Fruit fly (Drosophila melanogaster) whole organism, wandering third instar larva: Measurements from ENCODE around the gene Cka.

Source experiments
- Abd-B ChIP-seq: fragments of >200 bp; optimal IDR thresholded peaks from 2 replicates; lab custom pipeline; 2017; ENCODE audit warnings: missing biosample characterization, missing genetic modification characterization
- CG32264 ChIP-seq: fragments of 200-800 bp; sonication (Bioruptor generic); optimal IDR thresholded peaks from 2 replicates; lab custom pipeline; 2016; ENCODE audit warnings: missing biosample characterization, missing genetic modification characterization
- CG9705 ChIP-seq: fragments of 200-800 bp; sonication (Bioruptor generic); optimal IDR thresholded peaks from 2 replicates; lab custom pipeline; 2018; ENCODE audit warnings: missing biosample characterization, mild to moderate bottlenecking, missing genetic modification characterization
- CrebA ChIP-seq: fragments of 200-800 bp; sonication (Bioruptor generic); optimal IDR thresholded peaks from 2 replicates; lab custom pipeline; 2016; ENCODE audit warnings: missing biosample characterization, mild to moderate bottlenecking, missing genetic modification characterization, borderline replicate concordance
- Dfd ChIP-seq: fragments of >200 bp; optimal IDR thresholded peaks from 2 replicates; lab custom pipeline; 2017; ENCODE audit warnings: missing biosample characterization, missing genetic modification characterization
- Dif ChIP-seq: fragments of 200-275, 200-300 bp; sonication (Bioruptor generic); optimal IDR thresholded peaks from 2 replicates; lab custom pipeline; 2018; ENCODE audit warnings: missing biosample characterization, missing genetic modification characterization; ENCODE audit not compliant: partially characterized antibody
- GATAd ChIP-seq: sonication (Bioruptor generic); optimal IDR thresholded peaks from 2 replicates; lab custom pipeline; 2016; ENCODE audit warnings: missing biosample characterization, missing genetic modification characterization
- HLH106 ChIP-seq: fragments of 200-800 bp; optimal IDR thresholded peaks from 3 replicates; lab custom pipeline; 2019; ENCODE audit warnings: missing biosample characterization, mild to moderate bottlenecking, missing genetic modification characterization, moderate library complexity
- Hnf4 ChIP-seq: fragments of 200-800 bp; sonication (Bioruptor generic); optimal IDR thresholded peaks from 2 replicates; lab custom pipeline; 2016; ENCODE audit warnings: missing biosample characterization, mild to moderate bottlenecking, missing genetic modification characterization
- Hr78 ChIP-seq: fragments of >200 bp; optimal IDR thresholded peaks from 2 replicates; lab custom pipeline; 2017; ENCODE audit warnings: missing biosample characterization, missing genetic modification characterization
- Hr83 ChIP-seq: fragments of 200-300 bp; sonication (Bioruptor generic); optimal IDR thresholded peaks from 2 replicates; lab custom pipeline; 2016; ENCODE audit warnings: missing biosample characterization, mild to moderate bottlenecking, missing genetic modification characterization, moderate library complexity; ENCODE audit not compliant: poor library complexity, severe bottlenecking
- Jra ChIP-seq: sonication (Bioruptor generic); optimal IDR thresholded peaks from 2 replicates; lab custom pipeline; 2016; ENCODE audit warnings: missing biosample characterization, missing genetic modification characterization
- Mio ChIP-seq: sonication (Bioruptor generic); optimal IDR thresholded peaks from 2 replicates; lab custom pipeline; 2016; ENCODE audit warnings: missing biosample characterization, missing genetic modification characterization
- Myc ChIP-seq: fragments of >200 bp; optimal IDR thresholded peaks from 2 replicates; lab custom pipeline; 2017
- N ChIP-seq: fragments of >200 bp; optimal IDR thresholded peaks from 2 replicates; lab custom pipeline; 2018; ENCODE audit warnings: missing biosample characterization, missing external identifiers, missing genetic modification characterization
- OdsH ChIP-seq: fragments of 200-800 bp; sonication (Bioruptor generic); optimal IDR thresholded peaks from 2 replicates; lab custom pipeline; 2016; ENCODE audit warnings: missing biosample characterization, mild to moderate bottlenecking, missing genetic modification characterization
- Rel ChIP-seq, 2 experiments: fragments of 200-800 bp; sonication (Bioruptor generic) in 1 of 2; optimal IDR thresholded peaks; 2 replicates in 1 of 2; 3 replicates in 1 of 2; lab custom pipeline; 2016 to 2019; ENCODE audit warnings: mild to moderate bottlenecking in 2 of 2, missing biosample characterization in 2 of 2, missing genetic modification characterization in 2 of 2, moderate library complexity in 1 of 2
- Sp1 ChIP-seq: fragments of 200-800 bp; sonication (Bioruptor generic); optimal IDR thresholded peaks from 3 replicates; lab custom pipeline; 2019; ENCODE audit warnings: missing biosample characterization, mild to moderate bottlenecking, missing genetic modification characterization, moderate library complexity
- Vsx2 ChIP-seq: fragments of 200-300, 225-300 bp; sonication (Bioruptor generic); optimal IDR thresholded peaks from 2 replicates; lab custom pipeline; 2018; ENCODE audit warnings: missing biosample characterization, missing genetic modification characterization; ENCODE audit not compliant: partially characterized antibody
- br ChIP-seq: fragments of 200-800 bp; sonication (Bioruptor generic); optimal IDR thresholded peaks from 2 replicates; lab custom pipeline; 2016; ENCODE audit warnings: missing biosample characterization, missing genetic modification characterization
- brk ChIP-seq: fragments of 200-800 bp; sonication (Bioruptor generic); optimal IDR thresholded peaks from 2 replicates; lab custom pipeline; 2016; ENCODE audit warnings: missing biosample characterization, mild to moderate bottlenecking, missing genetic modification characterization
- dl ChIP-seq, 2 experiments: fragments of 175-275, 200-275 bp in 1 of 2; fragments of 200-275 bp in 1 of 2; sonication (Bioruptor generic); optimal IDR thresholded peaks; lab custom pipeline; 2018; ENCODE audit warnings: mild to moderate bottlenecking in 2 of 2, missing biosample characterization in 2 of 2, missing genetic modification characterization in 2 of 2, moderate library complexity in 2 of 2; ENCODE audit not compliant: partially characterized antibody in 2 of 2, insufficient read depth in 1 of 2
- dmrt93B ChIP-seq: fragments of 200-800 bp; sonication (Bioruptor generic); optimal IDR thresholded peaks from 2 replicates; lab custom pipeline; 2018; ENCODE audit warnings: missing biosample characterization, mild to moderate bottlenecking, missing genetic modification characterization
- dsf ChIP-seq: sonication (Bioruptor generic); optimal IDR thresholded peaks from 2 replicates; lab custom pipeline; 2016; ENCODE audit warnings: missing biosample characterization, missing genetic modification characterization, borderline replicate concordance
- ey ChIP-seq: fragments of 200-800 bp; sonication (Bioruptor generic); optimal IDR thresholded peaks from 2 replicates; lab custom pipeline; 2016; ENCODE audit warnings: missing biosample characterization, missing genetic modification characterization
- foxo ChIP-seq, 2 experiments: fragments of 200-800 bp; sonication (Bioruptor generic); optimal IDR thresholded peaks; 2 replicates in 1 of 2; 3 replicates in 1 of 2; lab custom pipeline; 2016 to 2017; ENCODE audit warnings: missing biosample characterization in 2 of 2, missing genetic modification characterization in 2 of 2
- fru ChIP-seq: fragments of 200-800 bp; sonication (Bioruptor generic); optimal IDR thresholded peaks from 3 replicates; lab custom pipeline; 2016; ENCODE audit warnings: missing biosample characterization, mild to moderate bottlenecking, missing genetic modification characterization
- h ChIP-seq: fragments of 200-800 bp; sonication (Bioruptor generic); optimal IDR thresholded peaks from 3 replicates; lab custom pipeline; 2016; ENCODE audit warnings: missing biosample characterization, mild to moderate bottlenecking, missing genetic modification characterization
- jim ChIP-seq: fragments of 175-275, 200-325 bp; sonication (Bioruptor generic); optimal IDR thresholded peaks from 2 replicates; lab custom pipeline; 2016; ENCODE audit warnings: missing biosample characterization, mild to moderate bottlenecking, missing genetic modification characterization
- lola ChIP-seq: fragments of >200 bp; optimal IDR thresholded peaks from 2 replicates; lab custom pipeline; 2017; ENCODE audit warnings: missing biosample characterization, missing genetic modification characterization
- pan ChIP-seq: fragments of >200 bp; optimal IDR thresholded peaks from 2 replicates; lab custom pipeline; 2017
- psq ChIP-seq: fragments of 200-800 bp; sonication (Bioruptor generic); optimal IDR thresholded peaks from 3 replicates; lab custom pipeline; 2017; ENCODE audit warnings: missing biosample characterization, mild to moderate bottlenecking, missing genetic modification characterization, moderate library complexity
- rgr ChIP-seq: fragments of 200-800 bp; sonication (Bioruptor generic); optimal IDR thresholded peaks from 3 replicates; lab custom pipeline; 2016; ENCODE audit warnings: missing biosample characterization, mild to moderate bottlenecking, missing genetic modification characterization
- sage ChIP-seq: fragments of 200-800 bp; sonication (Bioruptor generic); optimal IDR thresholded peaks from 2 replicates; lab custom pipeline; 2016; ENCODE audit warnings: missing biosample characterization, mild to moderate bottlenecking, missing genetic modification characterization
- sv ChIP-seq: fragments of 200-800 bp; sonication (Bioruptor generic); optimal IDR thresholded peaks from 3 replicates; lab custom pipeline; 2016; ENCODE audit warnings: missing biosample characterization, missing genetic modification characterization
- tai ChIP-seq: sonication (Bioruptor generic); optimal IDR thresholded peaks from 2 replicates; lab custom pipeline; 2016; ENCODE audit warnings: missing biosample characterization, missing genetic modification characterization
- usp ChIP-seq: fragments of >200 bp; optimal IDR thresholded peaks from 2 replicates; lab custom pipeline; 2017; ENCODE audit warnings: missing biosample characterization, missing genetic modification characterization
- woc ChIP-seq: sonication (Bioruptor generic); optimal IDR thresholded peaks from 2 replicates; lab custom pipeline; 2016; ENCODE audit warnings: missing biosample characterization, mild to moderate bottlenecking, missing genetic modification characterization

Gene Cka

DNA sequence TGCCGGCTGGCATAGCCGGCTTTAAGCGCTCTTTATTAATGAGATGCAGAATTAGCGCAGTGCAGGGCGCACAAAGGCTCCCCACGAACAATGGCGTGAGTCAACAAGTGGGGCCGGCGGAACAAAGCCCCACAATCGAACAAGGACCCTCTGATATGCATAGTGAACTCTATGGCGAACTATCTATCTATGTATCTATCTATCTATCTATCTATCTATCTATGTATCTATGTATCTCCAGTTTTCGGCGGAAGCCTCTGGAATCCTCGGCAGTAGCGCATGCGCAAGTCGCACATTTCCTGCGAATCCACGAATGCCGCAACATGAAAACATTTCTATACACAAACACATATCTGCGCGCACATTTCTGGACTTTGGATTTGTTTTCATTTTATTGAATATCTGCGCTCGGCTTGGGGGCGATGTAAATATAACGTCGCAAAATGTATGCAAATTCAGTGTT lies 29.9 kb upstream of the Cka start:
- TF ChIP-seq Jra (GFP tag; lab: Kevin White, UChicago) (no peak), CrebA (GFP tag; lab: Kevin White, UChicago) (no peak), N (no peak), br (GFP tag; lab: Kevin White, UChicago) (peak; percentile 91), sv (GFP tag; lab: Kevin White, UChicago) (peak; percentile 23), ey (GFP tag; lab: Kevin White, UChicago) (peak; percentile 92), Dfd (GFP tag; lab: Kevin White, UChicago) (no peak), HLH106 (peak; percentile 87), Hnf4 (GFP tag; lab: Kevin White, UChicago) (peak; percentile 85), Abd-B (no peak), rgr (GFP tag; lab: Kevin White, UChicago) (peak; percentile 84), sage (GFP tag; lab: Kevin White, UChicago) (peak; percentile 56), woc (peak; percentile 89), pan (lab: Kevin White, UChicago) (no peak), dsf (no peak), h (GFP tag; lab: Kevin White, UChicago) (peak; percentile 91), CG32264 (peak; percentile 74), Vsx2 (GFP tag; lab: Kevin White, UChicago) (no peak), brk (GFP tag; lab: Kevin White, UChicago) (no peak), OdsH (GFP tag; lab: Kevin White, UChicago) (peak; percentile 81), dl (GFP tag; optimal IDR thresholded peaks at IDR 0.05; lab: Kevin White, UChicago; ENCODE audit: insufficient read depth in 1 of 2, partially characterized antibody in 2 of 2) (no peak), Mio (peak; percentile 12), GATAd (GFP tag; lab: Kevin White, UChicago) (no peak), Hr83 (no peak), lola (no peak), CG9705 (GFP tag; lab: Kevin White, UChicago) (peak; percentile 4), foxo (GFP tag; optimal IDR thresholded peaks at IDR 0.05; lab: Kevin White, UChicago) (peak; percentile 39 to 92), usp (GFP tag; lab: Kevin White, UChicago) (no peak), Rel (GFP tag; optimal IDR thresholded peaks at IDR 0.05; lab: Kevin White, UChicago) (peak; percentile 55), Rel (tag; optimal IDR thresholded peaks at IDR 0.05; lab: Kevin White, UChicago) (peak; percentile 24), Dif (no peak), tai (GFP tag; lab: Kevin White, UChicago) (no peak), Sp1 (GFP tag; lab: Kevin White, UChicago) (peak; percentile 80), fru (peak; percentile 96), jim (no peak), Myc (lab: Kevin White, UChicago) (peak; percentile 37), dmrt93B (GFP tag; lab: Kevin White, UChicago) (peak; percentile 88), Hr78 (GFP tag; lab: Kevin White, UChicago) (no peak), psq (peak; percentile 86)

DNA sequence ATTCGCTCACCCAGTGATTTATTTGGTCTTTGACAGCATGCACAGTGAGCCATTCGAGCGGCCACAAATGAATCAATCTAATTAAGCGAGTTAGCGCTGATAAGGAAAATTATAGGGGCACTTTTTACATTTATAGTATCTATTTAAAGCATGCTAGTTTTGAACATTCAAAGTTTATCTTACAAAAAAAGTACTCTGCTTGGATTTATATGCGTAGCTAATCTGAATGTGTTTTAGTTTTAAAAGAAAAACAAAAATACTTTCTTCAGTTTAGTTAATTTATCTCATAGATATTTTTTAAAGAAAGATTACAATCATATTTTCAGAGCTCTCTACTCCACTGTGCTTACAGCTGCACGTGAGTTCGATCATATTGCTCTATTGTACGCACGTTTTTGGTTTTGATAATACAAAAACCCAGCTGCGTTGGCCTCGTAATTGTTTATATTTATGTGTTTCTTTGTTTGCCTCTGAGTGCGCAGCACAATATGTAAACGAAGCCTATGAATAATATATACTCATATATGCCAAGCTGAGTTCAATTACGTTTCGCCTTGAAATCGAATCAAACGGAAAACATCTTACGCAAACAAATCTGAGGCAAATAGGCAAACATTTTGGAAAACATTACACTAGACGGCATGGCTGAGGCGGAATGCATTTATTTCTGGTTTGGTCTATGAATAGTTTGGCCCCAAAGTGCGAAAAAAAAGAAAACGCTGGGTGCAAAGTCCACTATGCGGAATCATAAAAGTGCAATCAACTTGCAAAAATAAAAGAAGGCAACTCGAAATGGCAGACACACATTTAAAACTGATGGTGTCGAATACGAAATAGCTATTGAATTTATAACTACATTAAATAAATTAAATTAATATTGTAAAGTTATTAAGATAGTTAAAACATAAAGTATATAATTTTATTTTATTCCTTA lies 28.6 kb upstream of the Cka start:
- TF ChIP-seq rgr (GFP tag; lab: Kevin White, UChicago) (peak; percentile 62), CrebA (GFP tag; lab: Kevin White, UChicago) (no peak), HLH106 (peak; percentile 76), ey (GFP tag; lab: Kevin White, UChicago) (peak; percentile 76), Hnf4 (GFP tag; lab: Kevin White, UChicago) (peak; percentile 12), Jra (GFP tag; lab: Kevin White, UChicago) (peak; percentile 21), woc (peak; percentile 55), Sp1 (GFP tag; lab: Kevin White, UChicago) (peak; percentile 76), dmrt93B (GFP tag; lab: Kevin White, UChicago) (peak; percentile 57), h (GFP tag; lab: Kevin White, UChicago) (peak; percentile 82), foxo (GFP tag; optimal IDR thresholded peaks at IDR 0.05; lab: Kevin White, UChicago) (peak in 1 of 2 experiments; percentile 80), dl (GFP tag; optimal IDR thresholded peaks at IDR 0.05; lab: Kevin White, UChicago; ENCODE audit: insufficient read depth in 1 of 2, partially characterized antibody in 2 of 2) (no peak), dsf (no peak), psq (peak; percentile 65), OdsH (GFP tag; lab: Kevin White, UChicago) (peak; percentile 69), brk (GFP tag; lab: Kevin White, UChicago) (peak; percentile 35), sv (GFP tag; lab: Kevin White, UChicago) (peak; percentile 89), CG32264 (peak; percentile 33), Dif (no peak), Abd-B (no peak), Hr78 (GFP tag; lab: Kevin White, UChicago) (no peak), Rel (GFP tag; optimal IDR thresholded peaks at IDR 0.05; lab: Kevin White, UChicago) (no peak), Rel (tag; optimal IDR thresholded peaks at IDR 0.05; lab: Kevin White, UChicago) (peak; percentile 5), pan (lab: Kevin White, UChicago) (no peak), br (GFP tag; lab: Kevin White, UChicago) (peak; percentile 82), fru (peak; percentile 69), sage (GFP tag; lab: Kevin White, UChicago) (peak; percentile 32)
